Worm (Caenorhabditis elegans): Measurements from ENCODE around the gene unc-129.

DNA sequence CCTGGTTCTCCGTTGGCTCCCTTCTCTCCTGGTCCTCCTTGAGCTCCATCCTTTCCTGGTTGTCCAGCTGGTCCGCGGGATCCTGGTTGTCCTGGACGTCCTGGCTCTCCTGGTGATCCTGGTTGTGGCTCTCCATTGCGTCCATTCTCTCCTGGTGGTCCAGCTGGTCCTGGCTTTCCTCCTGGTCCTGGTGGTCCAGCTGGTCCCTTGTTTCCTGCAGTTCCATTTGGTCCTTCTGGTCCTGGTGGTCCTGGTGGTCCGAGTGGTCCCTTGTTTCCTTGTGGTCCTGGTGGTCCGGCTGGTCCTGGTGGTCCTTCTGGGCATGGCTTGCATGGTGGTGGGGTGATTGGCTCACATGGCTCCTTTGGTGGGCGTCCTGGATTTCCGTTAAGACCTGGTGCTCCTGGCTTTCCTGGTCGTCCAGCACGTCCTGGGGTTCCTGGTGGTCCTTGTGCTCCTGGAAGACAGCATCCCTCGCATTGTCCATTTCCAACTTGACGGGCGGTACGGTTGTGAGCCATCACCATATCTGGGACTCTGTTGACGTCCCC, 26.1 kb downstream of the unc-129 start:
- TF ChIP-seq F13C5.2 (tag; optimal IDR thresholded peaks at IDR 0.05), result no peak
- TF ChIP-seq tra-4 (tag; optimal IDR thresholded peaks at IDR 0.05), result no peak
- TF ChIP-seq hmbx-1 (tag; optimal IDR thresholded peaks at IDR 0.05), result no peak

Measured in whole organism, early embryonic.